Fruit fly (Drosophila melanogaster) whole organism, embryonic: ENCODE measurements around the gene pyd.
A peak's percentile ranks its signal among the peaks of the same experiment; 100 is the strongest.

Source experiments
- Atf6 ChIP-seq: fragments of 200-800 bp; sonication (Bioruptor generic); IDR thresholded peaks from 2 replicates; pipeline ENCODE4 v1.3.6; 2022; ENCODE audit warnings: missing biosample characterization, missing genetic modification characterization
- CG11723 ChIP-seq: fragments of 200-800 bp; sonication (Bioruptor generic); optimal IDR thresholded peaks from 2 replicates; lab custom pipeline; 2017; ENCODE audit warnings: missing biosample characterization, mild to moderate bottlenecking, missing genetic modification characterization
- CG16779 ChIP-seq: fragments of 200-800 bp; sonication (Bioruptor generic); IDR thresholded peaks from 2 replicates; pipeline ENCODE4 v1.3.6; 2022; ENCODE audit warnings: missing biosample characterization, missing genetic modification characterization
- CG17359 ChIP-seq: fragments of 200-800 bp; sonication (Bioruptor generic); optimal IDR thresholded peaks from 3 replicates; lab custom pipeline; 2018; ENCODE audit warnings: missing biosample characterization, mild to moderate bottlenecking, missing genetic modification characterization, moderate library complexity
- CG17361 ChIP-seq: fragments of 200-800 bp; sonication (Bioruptor generic); IDR thresholded peaks from 3 replicates; pipeline ENCODE4 v1.3.6; 2022; ENCODE audit warnings: missing biosample characterization, missing genetic modification characterization
- CG2678 ChIP-seq: fragments of 200-800 bp; sonication (Bioruptor generic); optimal IDR thresholded peaks from 3 replicates; lab custom pipeline; 2019; ENCODE audit warnings: missing biosample characterization, mild to moderate bottlenecking, missing genetic modification characterization, moderate library complexity
- CG4404 ChIP-seq: fragments of 200-800 bp; sonication (Bioruptor generic); IDR thresholded peaks from 2 replicates; pipeline ENCODE4 v1.3.6; 2022; ENCODE audit warnings: missing biosample characterization, missing genetic modification characterization
- CG6254 ChIP-seq: fragments of 200-800 bp; sonication (Bioruptor generic); optimal IDR thresholded peaks from 3 replicates; lab custom pipeline; 2017; ENCODE audit warnings: mild to moderate bottlenecking, missing biosample characterization, missing genetic modification reagents, missing genetic modification characterization
- CG7357 ChIP-seq: fragments of 200-800 bp; sonication (Bioruptor generic); IDR thresholded peaks from 3 replicates; pipeline ENCODE4 v1.3.6; 2022; ENCODE audit warnings: missing biosample characterization, missing genetic modification characterization
- CG7839 ChIP-seq: fragments of 200-800 bp; sonication (Bioruptor generic); optimal IDR thresholded peaks from 3 replicates; lab custom pipeline; 2018; ENCODE audit warnings: missing biosample characterization, mild to moderate bottlenecking, missing genetic modification characterization, moderate library complexity
- CG7963 ChIP-seq: fragments of 200-800 bp; sonication (Bioruptor generic); IDR thresholded peaks from 3 replicates; pipeline ENCODE4 v1.3.6; 2022; ENCODE audit warnings: missing biosample characterization, missing genetic modification characterization; ENCODE audit not compliant: partially characterized antibody
- CG7987 ChIP-seq: fragments of 200-800 bp; sonication (Bioruptor generic); optimal IDR thresholded peaks from 2 replicates; lab custom pipeline; 2018; ENCODE audit warnings: missing biosample characterization, mild to moderate bottlenecking, missing genetic modification characterization, moderate library complexity
- CG9609 ChIP-seq: fragments of 200-800 bp; sonication (Bioruptor generic); optimal IDR thresholded peaks from 3 replicates; lab custom pipeline; 2016; ENCODE audit warnings: missing biosample characterization, missing genetic modification characterization
- CG9876 ChIP-seq: fragments of 200-800 bp; sonication (Bioruptor generic); optimal IDR thresholded peaks from 2 replicates; lab custom pipeline; 2016; ENCODE audit warnings: missing biosample characterization, missing genetic modification characterization
- Camta ChIP-seq: fragments of 200-800 bp; sonication (Bioruptor generic); optimal IDR thresholded peaks from 2 replicates; lab custom pipeline; 2016; ENCODE audit warnings: missing biosample characterization, missing genetic modification characterization
- CoRest ChIP-seq: fragments of 200-800 bp; sonication (Bioruptor generic); optimal IDR thresholded peaks from 3 replicates; lab custom pipeline; 2018; ENCODE audit warnings: missing biosample characterization, mild to moderate bottlenecking, missing genetic modification characterization, moderate library complexity
- Doc2 ChIP-seq: fragments of 200-800 bp; sonication (Bioruptor generic); IDR thresholded peaks from 2 replicates; pipeline ENCODE4 v1.3.6; 2022; ENCODE audit warnings: missing biosample characterization, missing genetic modification characterization
- ERR ChIP-seq: fragments of 200-800 bp; sonication (Bioruptor generic); optimal IDR thresholded peaks from 2 replicates; lab custom pipeline; 2016; ENCODE audit warnings: missing biosample characterization, missing genetic modification characterization
- Eip74EF ChIP-seq, 2 experiments: fragments of 200-800 bp in 1 of 2; fragments of >200 bp in 1 of 2; sonication (Bioruptor generic) in 1 of 2; optimal IDR thresholded peaks; 2 replicates each; lab custom pipeline; 2017 to 2019; ENCODE audit warnings: missing biosample characterization in 2 of 2, missing genetic modification characterization in 2 of 2, mild to moderate bottlenecking in 1 of 2, moderate library complexity in 1 of 2
- HLH3B ChIP-seq: fragments of 200-800 bp; sonication (Bioruptor generic); IDR thresholded peaks from 2 replicates; pipeline ENCODE4 v1.3.6; 2022; ENCODE audit warnings: missing biosample characterization, missing genetic modification characterization
- Hr78 ChIP-seq, 2 experiments: fragments of 200-800 bp in 1 of 2; fragments of >200 bp in 1 of 2; sonication (Bioruptor generic) in 1 of 2; optimal IDR thresholded peaks; 2 replicates each; lab custom pipeline; 2017 to 2019; ENCODE audit warnings: missing biosample characterization in 2 of 2, missing genetic modification characterization in 2 of 2, mild to moderate bottlenecking in 1 of 2, moderate library complexity in 1 of 2
- Lpt ChIP-seq: fragments of >200 bp; optimal IDR thresholded peaks from 2 replicates; lab custom pipeline; 2018; ENCODE audit warnings: missing biosample characterization, missing genetic modification characterization
- Neu2 ChIP-seq: fragments of 200-800 bp; sonication (Bioruptor generic); optimal IDR thresholded peaks from 3 replicates; lab custom pipeline; 2016; ENCODE audit warnings: missing biosample characterization, missing genetic modification characterization, borderline replicate concordance
- Nf-YB ChIP-seq: fragments of 200-800 bp; sonication (Bioruptor generic); optimal IDR thresholded peaks from 3 replicates; lab custom pipeline; 2019; ENCODE audit warnings: missing biosample characterization, mild to moderate bottlenecking, missing genetic modification characterization, moderate library complexity
- Pdp1 ChIP-seq, 2 experiments: fragments of 200-800 bp; sonication (Bioruptor generic); optimal IDR thresholded peaks; 3 replicates each; lab custom pipeline; 2016; ENCODE audit warnings: missing biosample characterization in 2 of 2, missing genetic modification characterization in 2 of 2, mild to moderate bottlenecking in 1 of 2, moderate library complexity in 1 of 2
- Scr ChIP-seq: fragments of 200-800 bp; sonication (Bioruptor generic); IDR thresholded peaks from 2 replicates; pipeline ENCODE4 v1.3.6; 2022; ENCODE audit warnings: missing biosample characterization, missing genetic modification characterization; ENCODE audit not compliant: partially characterized antibody
- Spps ChIP-seq: fragments of 200-800 bp; sonication (Bioruptor generic); optimal IDR thresholded peaks from 2 replicates; lab custom pipeline; 2018; ENCODE audit warnings: missing biosample characterization, mild to moderate bottlenecking, missing genetic modification characterization
- ab ChIP-seq: fragments of 200-800 bp; sonication (Bioruptor generic); optimal IDR thresholded peaks from 2 replicates; lab custom pipeline; 2016; ENCODE audit warnings: missing biosample characterization, missing genetic modification characterization
- al ChIP-seq: fragments of 200-800 bp; sonication (Bioruptor generic); IDR thresholded peaks from 2 replicates; pipeline ENCODE4 v1.3.6; 2022; ENCODE audit warnings: missing biosample characterization, missing genetic modification characterization
- ara ChIP-seq: fragments of 200-800 bp; sonication (Bioruptor generic); IDR thresholded peaks from 2 replicates; pipeline ENCODE4 v1.3.6; 2022; ENCODE audit warnings: missing biosample characterization, missing genetic modification characterization
- ase ChIP-seq: fragments of 200-800 bp; sonication (Bioruptor generic); IDR thresholded peaks from 3 replicates; pipeline ENCODE4 v1.3.6; 2022; ENCODE audit warnings: missing biosample characterization, missing genetic modification characterization
- ash1 ChIP-seq: fragments of 200-800 bp; sonication (Bioruptor generic); optimal IDR thresholded peaks from 2 replicates; lab custom pipeline; 2018; ENCODE audit warnings: missing biosample characterization, mild to moderate bottlenecking, missing genetic modification characterization
- az2 ChIP-seq: fragments of 200-800 bp; sonication (Bioruptor generic); optimal IDR thresholded peaks from 3 replicates; lab custom pipeline; 2016; ENCODE audit warnings: missing biosample characterization, missing genetic modification characterization
- bowl ChIP-seq: fragments of 200-800 bp; sonication (Bioruptor generic); IDR thresholded peaks from 2 replicates; pipeline ENCODE4 v1.3.6; 2022; ENCODE audit warnings: missing biosample characterization, missing genetic modification characterization
- cad ChIP-seq: fragments of >200 bp; optimal IDR thresholded peaks from 2 replicates; lab custom pipeline; 2017; ENCODE audit warnings: missing biosample characterization, missing genetic modification characterization
- dysf ChIP-seq: fragments of 200-800 bp; sonication (Bioruptor generic); IDR thresholded peaks from 3 replicates; pipeline ENCODE4 v1.3.6; 2022; ENCODE audit warnings: missing biosample characterization, missing genetic modification characterization
- en ChIP-seq: fragments of 200-800 bp; sonication (Bioruptor generic); optimal IDR thresholded peaks from 2 replicates; lab custom pipeline; 2016; ENCODE audit warnings: missing biosample characterization, missing genetic modification characterization
- ind ChIP-seq: fragments of 200-800 bp; sonication (Bioruptor generic); optimal IDR thresholded peaks from 3 replicates; lab custom pipeline; 2016; ENCODE audit warnings: missing biosample characterization, missing genetic modification characterization
- jigr1 ChIP-seq: fragments of 200-800 bp; sonication (Bioruptor generic); IDR thresholded peaks from 3 replicates; pipeline ENCODE4 v1.3.6; 2022; ENCODE audit warnings: missing biosample characterization, missing genetic modification characterization
- kni ChIP-seq: fragments of 200-800 bp; sonication (Bioruptor generic); optimal IDR thresholded peaks from 3 replicates; lab custom pipeline; 2017; ENCODE audit warnings: mild to moderate bottlenecking, missing biosample characterization, missing genetic modification reagents, missing genetic modification characterization
- nmo ChIP-seq: fragments of 200-800 bp; sonication (Bioruptor generic); optimal IDR thresholded peaks from 2 replicates; lab custom pipeline; 2018; ENCODE audit warnings: missing biosample characterization, mild to moderate bottlenecking, missing genetic modification characterization, moderate library complexity
- pb ChIP-seq: fragments of 200-800 bp; sonication (Bioruptor generic); optimal IDR thresholded peaks from 3 replicates; lab custom pipeline; 2016; ENCODE audit warnings: missing biosample characterization, missing genetic modification characterization
- pfk ChIP-seq: fragments of 200-800 bp; sonication (Bioruptor generic); optimal IDR thresholded peaks from 2 replicates; lab custom pipeline; 2018; ENCODE audit warnings: missing biosample characterization, mild to moderate bottlenecking, missing genetic modification characterization, moderate library complexity
- sens ChIP-seq: fragments of 200-800 bp; sonication (Bioruptor generic); peaks from one replicate; lab custom pipeline; 2016; ENCODE audit warnings: missing biosample characterization, missing genetic modification characterization
- seq ChIP-seq: fragments of 200-800 bp; sonication (Bioruptor generic); IDR thresholded peaks from 2 replicates; pipeline ENCODE4 v1.3.6; 2022; ENCODE audit warnings: missing biosample characterization, missing genetic modification characterization
- sim ChIP-seq: fragments of 200-800 bp; sonication (Bioruptor generic); IDR thresholded peaks from 2 replicates; pipeline ENCODE4 v1.3.6; 2022; ENCODE audit warnings: missing biosample characterization, missing genetic modification characterization
- z ChIP-seq: fragments of 200-800 bp; sonication (Bioruptor generic); IDR thresholded peaks from 3 replicates; pipeline ENCODE4 v1.3.6; 2022; ENCODE audit warnings: missing biosample characterization, missing genetic modification characterization
- zen ChIP-seq: fragments of 200-800 bp; sonication (Bioruptor generic); optimal IDR thresholded peaks from 3 replicates; lab custom pipeline; 2018; ENCODE audit warnings: missing biosample characterization, mild to moderate bottlenecking, missing genetic modification characterization, moderate library complexity

Gene pyd

DNA sequence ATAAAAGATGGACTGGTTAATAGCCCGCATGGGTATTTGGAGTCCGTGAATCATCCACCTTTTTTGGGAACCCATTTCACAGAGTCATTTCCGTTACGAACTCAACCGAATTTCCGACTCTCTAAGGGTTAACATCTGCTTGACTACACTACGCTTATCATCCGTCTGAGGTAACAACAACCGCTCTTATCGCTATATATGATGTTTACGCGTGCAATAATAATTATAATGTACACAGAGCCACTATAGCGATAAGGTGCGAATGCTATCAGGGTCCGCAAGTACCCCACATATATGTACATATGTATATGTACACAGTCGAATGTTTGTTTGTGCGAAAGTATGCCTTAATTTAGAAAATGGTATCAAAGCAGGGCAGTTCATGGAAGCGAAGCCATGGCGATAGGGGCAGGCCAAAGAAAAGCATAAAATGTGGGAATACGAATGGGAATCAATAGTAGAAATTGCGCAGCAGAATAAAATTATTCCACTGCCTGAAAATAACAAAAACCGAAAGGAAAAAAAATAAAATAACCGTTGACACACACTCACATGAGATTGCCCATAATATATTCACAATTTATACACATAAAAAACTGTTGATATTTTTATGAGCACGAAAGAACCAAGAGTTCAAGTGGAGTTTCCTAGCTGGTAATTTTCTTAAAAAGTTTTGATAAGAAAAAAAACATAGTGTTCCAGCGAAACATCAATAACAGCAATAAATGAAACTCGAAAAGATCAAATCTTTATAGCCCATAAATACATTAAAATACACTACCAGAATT, 121.1 kb downstream of the pyd start (continued):
- TF ChIP-seq Camta (GFP tag; lab: Kevin White, UChicago): peak; percentile 71
- TF ChIP-seq cad (GFP tag; lab: Kevin White, UChicago): no peak
- peak; percentile 53 for TF ChIP-seq nmo (GFP tag; lab: Kevin White, UChicago)
- peak; percentile 88 for TF ChIP-seq CG11723 (GFP tag; lab: Kevin White, UChicago)
- peak; percentile 41 for TF ChIP-seq az2 (GFP tag; lab: Kevin White, UChicago)
- TF ChIP-seq CG2678 (tag; lab: Kevin White, UChicago): peak; percentile 82
- peak; percentile 64 for TF ChIP-seq en (GFP tag; lab: Kevin White, UChicago)
- peak; percentile 85 for TF ChIP-seq Atf6 (GFP tag; lab: Robert Waterston, UW)
- peak; percentile 36; the same call in 2 of the 3 replicates for TF ChIP-seq dysf (GFP tag; lab: Robert Waterston, UW)
- peak in 1 of 2 experiments; percentile 53 for TF ChIP-seq Hr78 (GFP tag; optimal IDR thresholded peaks at IDR 0.05; lab: Kevin White, UChicago)
- 0 out of 3 replicates have a peak, but pooled peaks have one; percentile 18 for TF ChIP-seq jigr1 (GFP tag; lab: Robert Waterston, UW)
- TF ChIP-seq HLH3B (GFP tag; lab: Robert Waterston, UW): peak; percentile 74; the same call in 1 of the 2 replicates
- TF ChIP-seq sens (GFP tag; lab: Kevin White, UChicago): peak; percentile 92
- peak; percentile 33 for TF ChIP-seq Spps (tag; lab: Kevin White, UChicago)
- peak; percentile 32 for TF ChIP-seq zen (tag; lab: Kevin White, UChicago)
- TF ChIP-seq z (GFP tag; lab: Robert Waterston, UW): peak; percentile 63; the same call in 1 of the 3 replicates
- peak; percentile 65 for TF ChIP-seq al (GFP tag; lab: Robert Waterston, UW)
- peak; percentile 81 for TF ChIP-seq CG6254
- peak; percentile 75 for TF ChIP-seq ERR
- TF ChIP-seq CG17361 (GFP tag; lab: Robert Waterston, UW): no peak; the same call in 2 of the 3 replicates
- TF ChIP-seq Neu2 (GFP tag; lab: Kevin White, UChicago): no peak
- TF ChIP-seq CG9609: peak; percentile 39
- no peak for TF ChIP-seq CG4404 (GFP tag; lab: Robert Waterston, UW)
- peak; percentile 99 for TF ChIP-seq ash1
- no peak for TF ChIP-seq Scr (GFP tag; lab: Robert Waterston, UW)
- TF ChIP-seq CG7987 (GFP tag; lab: Kevin White, UChicago): peak; percentile 99
- peak; percentile 91 for TF ChIP-seq CG17359 (tag; lab: Kevin White, UChicago)
- TF ChIP-seq ase: peak; percentile 61; the same call in 2 of the 3 replicates
- peak; percentile 87 for TF ChIP-seq ara (GFP tag; lab: Robert Waterston, UW)
- TF ChIP-seq ind (GFP tag; lab: Kevin White, UChicago): peak; percentile 47
- TF ChIP-seq Nf-YB: peak; percentile 71
- TF ChIP-seq CoRest (tag; lab: Kevin White, UChicago): peak; percentile 57
- TF ChIP-seq seq (GFP tag; lab: Robert Waterston, UW): peak; percentile 90
- TF ChIP-seq Lpt: no peak
- TF ChIP-seq CG7839 (tag; lab: Kevin White, UChicago): peak; percentile 75
- TF ChIP-seq kni: peak; percentile 99
- TF ChIP-seq bowl (GFP tag; lab: Robert Waterston, UW): peak; percentile 67
- TF ChIP-seq pfk (GFP tag; lab: Kevin White, UChicago): peak; percentile 87
- peak; percentile 56 for TF ChIP-seq CG9876 (GFP tag; lab: Kevin White, UChicago)
- TF ChIP-seq CG7963 (GFP tag; lab: Robert Waterston, UW): no peak
- no peak for TF ChIP-seq ab (GFP tag; lab: Kevin White, UChicago)
- 0 out of 2 replicates have a peak, but pooled peaks have one; percentile 53 for TF ChIP-seq sim (GFP tag; lab: Robert Waterston, UW)
- peak in 1 of 2 experiments; percentile 65 for TF ChIP-seq Eip74EF (GFP tag; optimal IDR thresholded peaks at IDR 0.05; lab: Kevin White, UChicago)
- peak; percentile 53; the same call in 2 of the 3 replicates for TF ChIP-seq CG7357 (GFP tag; lab: Robert Waterston, UW)
- peak; percentile 36 for TF ChIP-seq pb (GFP tag; lab: Kevin White, UChicago)
- TF ChIP-seq CG16779 (GFP tag; lab: Robert Waterston, UW): peak; percentile 81
- TF ChIP-seq Pdp1 (GFP tag; optimal IDR thresholded peaks at IDR 0.05; lab: Kevin White, UChicago): peak in 1 of 2 experiments; percentile 95
- TF ChIP-seq Doc2 (GFP tag; lab: Robert Waterston, UW): no peak
